Worm (Caenorhabditis elegans) whole organism, early embryonic: ENCODE results near the gene coa-1.
A peak's percentile ranks its signal among the peaks of the same experiment; 100 is the strongest.

Experiments used
- B0310.2 ChIP-seq: sonication (generic microtip); optimal IDR thresholded peaks from 2 replicates; lab custom pipeline; 2016; ENCODE audit warnings: mild to moderate bottlenecking, missing genetic modification characterization, missing compliant biosample characterization
- F13C5.2 ChIP-seq: sonication (generic microtip); optimal IDR thresholded peaks from 2 replicates; lab custom pipeline; 2017; ENCODE audit warnings: mild to moderate bottlenecking, missing genetic modification characterization, inconsistent platforms, missing compliant biosample characterization
- aly-1 ChIP-seq: sonication (generic microtip); optimal IDR thresholded peaks from 2 replicates; lab custom pipeline; 2016; ENCODE audit warnings: missing genetic modification characterization, missing compliant biosample characterization
- ama-1 ChIP-seq: fragments of 150-350 bp; optimal IDR thresholded peaks from 2 replicates; lab custom pipeline; 2014
- ceh-13 ChIP-seq: fragments of 200-800 bp; sonication (Bioruptor generic); optimal IDR thresholded peaks from 2 replicates; lab custom pipeline; 2018; ENCODE audit warnings: mild to moderate bottlenecking, missing genetic modification characterization, missing compliant biosample characterization
- ceh-36 ChIP-seq: sonication (generic microtip); optimal IDR thresholded peaks from 2 replicates; lab custom pipeline; 2016; ENCODE audit warnings: missing genetic modification characterization, inconsistent platforms, missing compliant biosample characterization
- ets-7 ChIP-seq: sonication (generic microtip); optimal IDR thresholded peaks from 2 replicates; lab custom pipeline; 2016; ENCODE audit warnings: missing genotype, missing genetic modification characterization, missing compliant biosample characterization
- flt-1 ChIP-seq: fragments of 200-800 bp; sonication (Bioruptor generic); IDR thresholded peaks from 2 replicates; pipeline ENCODE4 v1.3.6; 2022; ENCODE audit warnings: missing genetic modification characterization, missing compliant biosample characterization
- hmbx-1 ChIP-seq: sonication (generic microtip); optimal IDR thresholded peaks from 2 replicates; lab custom pipeline; 2016; ENCODE audit warnings: mild to moderate bottlenecking, missing genetic modification characterization, missing compliant biosample characterization
- hmg-4 ChIP-seq: fragments of 200-800 bp; sonication (Bioruptor generic); optimal IDR thresholded peaks from 2 replicates; lab custom pipeline; 2018; ENCODE audit warnings: mild to moderate bottlenecking, missing genetic modification characterization, missing compliant biosample characterization
- hnd-1 ChIP-seq: sonication (generic microtip); optimal IDR thresholded peaks from 2 replicates; lab custom pipeline; 2016; ENCODE audit warnings: missing genetic modification characterization, missing compliant biosample characterization
- pes-1 ChIP-seq: fragments of 200-800 bp; sonication (Bioruptor generic); IDR thresholded peaks from 2 replicates; pipeline ENCODE4 v1.3.6; 2022; ENCODE audit warnings: missing genetic modification reagents, missing genetic modification characterization, missing compliant biosample characterization
- scrt-1 ChIP-seq: fragments of 200-800 bp; sonication (Bioruptor generic); IDR thresholded peaks from 2 replicates; pipeline ENCODE4 v1.3.6; 2022; ENCODE audit warnings: missing genetic modification characterization, missing compliant biosample characterization
- sea-1 ChIP-seq: fragments of 200-800 bp; sonication (Bioruptor generic); conservative IDR thresholded peaks from 2 replicates; pipeline ENCODE4 v1.3.6; 2022; ENCODE audit warnings: missing genetic modification characterization, missing compliant biosample characterization
- tbx-11 ChIP-seq: fragments of 200-800 bp; sonication (Bioruptor generic); IDR thresholded peaks from 2 replicates; pipeline ENCODE4 v1.3.6; 2022; ENCODE audit warnings: missing genetic modification characterization, missing compliant biosample characterization
- tbx-37 ChIP-seq: fragments of 200-800 bp; sonication (Bioruptor generic); conservative IDR thresholded peaks from 2 replicates; pipeline ENCODE4 v1.3.6; 2022; ENCODE audit warnings: missing genetic modification reagents, missing genetic modification characterization, missing compliant biosample characterization
- tra-4 ChIP-seq: sonication (generic microtip); optimal IDR thresholded peaks from 2 replicates; lab custom pipeline; 2017; ENCODE audit warnings: missing genetic modification characterization, missing compliant biosample characterization

Gene coa-1

DNA sequence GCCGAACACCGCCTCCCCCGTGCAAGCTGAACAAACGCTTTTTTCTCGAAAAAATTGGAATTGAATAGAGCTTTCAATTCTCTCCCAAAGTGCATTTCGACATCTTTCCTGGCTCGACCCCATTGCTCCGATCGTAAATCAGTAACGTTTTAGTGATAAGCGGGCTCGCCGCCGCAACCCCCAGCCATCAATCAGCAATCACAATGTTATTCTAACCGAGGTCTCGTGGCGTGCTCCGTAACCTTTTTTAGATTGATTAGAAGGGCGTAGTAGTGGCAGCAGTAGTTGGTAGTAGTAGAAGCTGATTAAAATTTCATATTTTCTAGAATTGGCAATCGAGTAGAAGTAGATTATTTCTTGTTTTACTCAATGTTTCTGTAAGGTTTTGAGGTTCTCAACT lies 17.8 kb upstream of the coa-1 start:
- TF ChIP-seq ama-1 (no peak), hmbx-1 (tag; lab: Kevin White, UChicago) (no peak), ceh-13 (GFP tag; lab: Kevin White, UChicago) (no peak), hmg-4 (GFP tag; lab: Kevin White, UChicago) (no peak), F13C5.2 (tag; lab: Kevin White, UChicago) (no peak), scrt-1 (GFP tag; lab: Robert Waterston, UW) (no peak), B0310.2 (no peak), tbx-11 (GFP tag; lab: Robert Waterston, UW) (no peak), aly-1 (tag; lab: Kevin White, UChicago) (no peak), tra-4 (tag; lab: Kevin White, UChicago) (no peak), pes-1 (GFP tag; lab: Robert Waterston, UW) (no peak), tbx-37 (GFP tag; lab: Robert Waterston, UW) (no peak), hnd-1 (tag; lab: Kevin White, UChicago) (no peak), ets-7 (tag; lab: Kevin White, UChicago) (no peak)

DNA sequence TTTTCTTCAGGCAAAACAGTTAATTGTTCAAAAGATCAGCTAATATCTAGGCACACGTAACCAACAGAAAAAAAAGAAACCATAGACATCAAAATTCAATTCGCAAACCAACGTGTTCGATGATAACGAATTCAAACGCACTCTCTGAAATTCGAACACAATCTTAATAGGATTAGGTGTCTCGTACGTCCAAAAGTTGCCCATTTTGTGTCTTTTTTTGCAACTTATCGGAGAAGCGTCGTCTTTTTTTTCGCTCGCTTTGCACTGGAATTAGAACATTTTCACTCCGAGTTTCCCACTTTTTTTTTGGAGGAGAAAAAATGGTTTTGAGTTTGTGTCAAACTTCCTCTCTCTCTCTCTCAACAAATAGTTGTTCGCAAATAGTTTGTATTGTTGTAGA lies 16.0 kb upstream of the coa-1 start:
- TF ChIP-seq flt-1 (GFP tag; lab: Robert Waterston, UW), result no peak
- no peak for TF ChIP-seq aly-1 (tag; lab: Kevin White, UChicago)
- TF ChIP-seq B0310.2, result no peak
- TF ChIP-seq scrt-1 (GFP tag; lab: Robert Waterston, UW), result no peak
- no peak for TF ChIP-seq tbx-11 (GFP tag; lab: Robert Waterston, UW)
- TF ChIP-seq tbx-37 (GFP tag; lab: Robert Waterston, UW), result no peak
- no peak for TF ChIP-seq tra-4 (tag; lab: Kevin White, UChicago)
- TF ChIP-seq ama-1, result no peak
- no peak for TF ChIP-seq hnd-1 (tag; lab: Kevin White, UChicago)
- TF ChIP-seq hmg-4 (GFP tag; lab: Kevin White, UChicago), result no peak
- TF ChIP-seq ceh-36 (tag; lab: Kevin White, UChicago), result no peak
- no peak for TF ChIP-seq hmbx-1 (tag; lab: Kevin White, UChicago)
- no peak for TF ChIP-seq ets-7 (tag; lab: Kevin White, UChicago)

DNA sequence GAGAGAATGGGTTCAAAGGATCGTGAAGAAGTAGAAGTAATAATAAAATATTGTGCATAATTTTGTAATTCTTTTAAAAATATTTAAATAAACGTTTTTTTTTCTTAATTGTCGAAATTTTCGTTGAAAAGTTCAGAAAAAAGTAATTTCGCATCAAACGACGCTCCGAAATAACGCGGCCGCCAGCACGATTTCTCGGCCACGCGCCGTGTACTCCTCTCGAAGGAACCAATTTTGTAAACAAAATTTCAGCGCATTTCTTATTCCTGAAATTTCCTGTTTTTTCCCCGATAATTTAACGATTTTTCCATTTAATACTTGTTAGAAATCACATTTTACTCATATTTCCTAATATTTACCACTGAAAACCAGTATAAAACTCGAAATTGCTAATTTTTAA lies 13.1 kb upstream of the coa-1 start, which contains the start of gene Y38C1AA.12:
Gene Y38C1AA.12, plus strand, starts transcription at position 211 of the 400 bp plus-strand sequence.
- TF ChIP-seq hmg-4 (GFP tag; lab: Kevin White, UChicago), result peak; percentile 32
- TF ChIP-seq hnd-1 (tag; lab: Kevin White, UChicago), result peak; percentile 43
- TF ChIP-seq hmbx-1 (tag; lab: Kevin White, UChicago), result no peak
- peak; percentile 7 for TF ChIP-seq ceh-36 (tag; lab: Kevin White, UChicago)
- peak; percentile 26 for TF ChIP-seq ceh-13 (GFP tag; lab: Kevin White, UChicago)
- peak; percentile 30 for TF ChIP-seq B0310.2
- peak; percentile 86 for TF ChIP-seq tbx-37 (GFP tag; lab: Robert Waterston, UW)
- no peak for TF ChIP-seq tbx-11 (GFP tag; lab: Robert Waterston, UW)
- peak; percentile 21 for TF ChIP-seq tra-4 (tag; lab: Kevin White, UChicago)
- peak; percentile 76 for TF ChIP-seq pes-1 (GFP tag; lab: Robert Waterston, UW)
- 0 out of 2 replicates have a peak, but pooled peaks have one; percentile 14 for TF ChIP-seq sea-1 (GFP tag; lab: Robert Waterston, UW)
- TF ChIP-seq ama-1, result no peak
- TF ChIP-seq scrt-1 (GFP tag; lab: Robert Waterston, UW), result 0 out of 2 replicates have a peak, but pooled peaks have one; percentile 24
- TF ChIP-seq flt-1 (GFP tag; lab: Robert Waterston, UW), result no peak
- peak; percentile 9 for TF ChIP-seq ets-7 (tag; lab: Kevin White, UChicago)
- TF ChIP-seq F13C5.2 (tag; lab: Kevin White, UChicago), result peak; percentile 55

DNA sequence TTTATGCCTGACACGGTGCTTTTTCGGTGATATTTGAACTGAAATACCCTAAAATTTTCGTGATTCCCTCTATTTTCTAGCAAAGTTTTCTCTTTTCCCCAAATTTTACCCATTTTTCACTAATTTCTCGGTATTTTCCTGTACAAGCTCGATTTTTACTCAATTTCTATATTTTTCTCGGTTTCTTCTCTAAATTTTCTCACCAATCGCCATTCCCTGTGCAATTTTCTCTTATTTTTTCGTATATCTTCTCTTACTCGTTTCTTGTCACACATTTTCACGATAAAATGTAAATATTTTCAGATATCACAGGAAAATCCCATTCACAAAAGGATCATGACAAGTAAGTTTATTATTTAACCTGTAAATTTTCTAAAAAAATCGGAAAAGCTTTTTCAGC lies 10.7 kb upstream of the coa-1 start, which contains the start of gene csn-3:
Gene csn-3, plus strand, starts transcription at position 301 of the 400 bp plus-strand sequence.
- TF ChIP-seq ets-7 (tag; lab: Kevin White, UChicago) (no peak), hnd-1 (tag; lab: Kevin White, UChicago) (no peak), flt-1 (GFP tag; lab: Robert Waterston, UW) (no peak), F13C5.2 (tag; lab: Kevin White, UChicago) (no peak), ama-1 (no peak), scrt-1 (GFP tag; lab: Robert Waterston, UW) (no peak), hmg-4 (GFP tag; lab: Kevin White, UChicago) (no peak), ceh-36 (tag; lab: Kevin White, UChicago) (no peak), aly-1 (tag; lab: Kevin White, UChicago) (no peak), sea-1 (GFP tag; lab: Robert Waterston, UW) (no peak), pes-1 (GFP tag; lab: Robert Waterston, UW) (no peak), tbx-37 (GFP tag; lab: Robert Waterston, UW) (no peak), tbx-11 (GFP tag; lab: Robert Waterston, UW) (no peak), B0310.2 (no peak)

DNA sequence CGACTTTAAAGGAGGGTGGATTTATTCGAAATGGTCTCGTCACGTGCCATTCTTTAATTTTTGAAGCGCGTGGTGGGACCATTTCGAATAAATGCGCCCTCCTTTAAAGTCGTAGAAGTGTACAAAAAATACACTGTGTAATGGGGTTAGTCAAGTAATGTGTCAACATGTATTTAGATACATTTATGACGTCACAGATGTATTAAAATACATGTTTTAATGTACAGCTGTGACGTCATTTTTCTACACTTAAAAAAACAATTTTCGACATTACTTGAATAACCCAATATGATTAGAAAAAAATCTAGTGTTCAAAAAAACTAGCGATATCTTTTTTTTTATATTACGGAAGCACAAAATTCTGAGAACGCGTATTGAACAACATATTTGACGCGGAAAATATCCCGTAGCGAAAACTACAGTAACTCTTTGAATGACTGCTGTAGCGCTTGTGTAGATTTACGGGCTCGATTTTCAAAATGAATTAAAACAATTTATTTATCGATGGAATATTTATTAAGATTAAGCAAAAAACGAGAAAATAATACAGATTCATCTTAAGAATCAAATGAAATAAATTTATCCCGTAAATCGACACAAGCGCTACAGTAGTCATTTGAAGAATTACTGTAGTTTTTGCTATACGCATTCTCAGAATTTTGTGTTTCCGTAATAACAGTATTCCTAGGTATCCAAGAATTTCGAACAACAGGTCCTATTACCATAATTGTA lies 2.0 kb upstream of the coa-1 start, which contains the start of gene gfrp-1:
Gene gfrp-1, plus strand, starts transcription at position 682 of the 732 bp plus-strand sequence.
- TF ChIP-seq tra-4 (tag; lab: Kevin White, UChicago) (no peak), tbx-11 (GFP tag; lab: Robert Waterston, UW) (no peak), ama-1 (no peak), tbx-37 (GFP tag; lab: Robert Waterston, UW) (no peak), sea-1 (GFP tag; lab: Robert Waterston, UW) (no peak), hnd-1 (tag; lab: Kevin White, UChicago) (no peak), aly-1 (tag; lab: Kevin White, UChicago) (no peak), ets-7 (tag; lab: Kevin White, UChicago) (no peak), ceh-13 (GFP tag; lab: Kevin White, UChicago) (no peak), B0310.2 (no peak), scrt-1 (GFP tag; lab: Robert Waterston, UW) (no peak), flt-1 (GFP tag; lab: Robert Waterston, UW) (no peak), ceh-36 (tag; lab: Kevin White, UChicago) (no peak), F13C5.2 (tag; lab: Kevin White, UChicago) (no peak), hmg-4 (GFP tag; lab: Kevin White, UChicago) (no peak), hmbx-1 (tag; lab: Kevin White, UChicago) (no peak), pes-1 (GFP tag; lab: Robert Waterston, UW) (no peak)

DNA sequence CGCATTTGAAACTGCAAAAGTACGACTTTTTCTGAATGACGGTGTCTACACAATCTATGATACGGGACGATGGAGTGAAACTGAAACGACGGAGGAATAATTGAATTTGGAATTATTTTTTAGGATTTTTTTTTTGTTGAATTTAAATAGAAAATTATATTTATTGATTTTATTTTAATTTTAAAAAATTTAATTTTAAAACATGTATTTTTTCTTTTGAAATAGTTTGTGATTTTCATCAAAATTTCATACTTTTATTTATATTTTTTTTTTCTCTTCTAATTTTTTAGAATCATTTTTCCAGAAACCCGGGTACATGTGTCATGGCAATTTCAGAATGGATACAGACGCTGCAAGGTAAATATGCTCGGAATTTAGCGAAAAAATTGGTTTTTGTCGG lies 2.8 kb downstream of the coa-1 start, which contains the start of gene Y38C1AA.1:
Gene Y38C1AA.1, plus strand, starts transcription at position 301 of the 400 bp plus-strand sequence.
- TF ChIP-seq ceh-13 (GFP tag; lab: Kevin White, UChicago) (no peak), flt-1 (GFP tag; lab: Robert Waterston, UW) (no peak), sea-1 (GFP tag; lab: Robert Waterston, UW) (no peak), F13C5.2 (tag; lab: Kevin White, UChicago) (no peak), tbx-11 (GFP tag; lab: Robert Waterston, UW) (no peak), hnd-1 (tag; lab: Kevin White, UChicago) (no peak), pes-1 (GFP tag; lab: Robert Waterston, UW) (no peak), ama-1 (no peak), scrt-1 (GFP tag; lab: Robert Waterston, UW) (no peak), tbx-37 (GFP tag; lab: Robert Waterston, UW) (no peak), aly-1 (tag; lab: Kevin White, UChicago) (no peak), ets-7 (tag; lab: Kevin White, UChicago) (no peak), B0310.2 (no peak), tra-4 (tag; lab: Kevin White, UChicago) (no peak), hmg-4 (GFP tag; lab: Kevin White, UChicago) (no peak), hmbx-1 (tag; lab: Kevin White, UChicago) (no peak), ceh-36 (tag; lab: Kevin White, UChicago) (no peak)
